Worm (Caenorhabditis elegans) whole organism, L3 larva: ENCODE results near the gene T14E8.2.

Experiments used
- R02D3.7 ChIP-seq: fragments of 150-350 bp; optimal IDR thresholded peaks from 2 replicates; lab custom pipeline; 2014; ENCODE audit warnings: missing biosample characterization, missing genetic modification characterization
- fkh-10 ChIP-seq: sonication (generic microtip); optimal IDR thresholded peaks from 2 replicates; lab custom pipeline; 2017; ENCODE audit warnings: missing biosample characterization, missing genetic modification reagents, missing genetic modification characterization
- jun-1 ChIP-seq: fragments of 150-350 bp; optimal IDR thresholded peaks from 2 replicates; lab custom pipeline; 2014; ENCODE audit warnings: missing biosample characterization, missing genetic modification reagents, missing genetic modification characterization
- nhr-237 ChIP-seq: fragments of 150-350 bp; optimal IDR thresholded peaks from 2 replicates; lab custom pipeline; 2014; ENCODE audit warnings: missing biosample characterization, missing genetic modification characterization
- nhr-67 ChIP-seq: fragments of 150-350 bp; optimal IDR thresholded peaks from 2 replicates; lab custom pipeline; 2014; ENCODE audit warnings: missing biosample characterization, missing genetic modification characterization

ce11 chrX:6572987-6573386 lies 30.2 kb downstream of the T14E8.2 start:
- TF ChIP-seq nhr-67 (tag; lab: Kevin White, UChicago): no peak
- no peak for TF ChIP-seq jun-1 (tag; lab: Kevin White, UChicago)
- no peak for TF ChIP-seq R02D3.7 (tag; lab: Kevin White, UChicago)
- no peak for TF ChIP-seq nhr-237 (tag; lab: Kevin White, UChicago)
- TF ChIP-seq fkh-10 (GFP tag; lab: Kevin White, UChicago): no peak
